Fruit fly (Drosophila melanogaster): Measurements from ENCODE around the gene CG13841.
A peak's percentile ranks its signal among the peaks of the same experiment; 100 is the strongest.

The CG13841 gene

DNA sequence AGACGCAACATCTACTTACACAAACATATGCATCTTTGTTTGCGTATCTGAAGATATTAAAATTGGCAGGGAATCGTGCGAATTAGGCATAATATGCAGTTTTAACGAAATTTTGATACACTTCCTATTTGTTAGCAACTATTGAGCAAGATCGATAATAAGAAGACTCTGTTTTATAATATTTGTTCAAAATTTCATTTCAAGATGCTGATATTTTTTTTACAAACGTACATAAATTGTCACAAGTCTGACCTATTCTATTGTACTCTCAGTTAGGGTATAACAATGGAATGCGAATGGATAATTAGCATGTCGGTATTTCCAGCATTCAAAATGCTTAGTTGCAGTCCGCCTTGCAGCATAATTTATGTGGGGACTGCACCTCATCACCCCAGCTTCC is 39.6 kb downstream of the CG13841 start (continued):
- TF ChIP-seq CG18011 (GFP tag; optimal IDR thresholded peaks at IDR 0.05): no peak
- TF ChIP-seq Rfx (GFP tag; IDR thresholded peaks at IDR 0.05): peak; percentile 53
- no peak for TF ChIP-seq CG31441 (GFP tag; IDR thresholded peaks at IDR 0.05)
- no peak for TF ChIP-seq Meics (GFP tag; optimal IDR thresholded peaks at IDR 0.05)
- TF ChIP-seq tap (tag; optimal IDR thresholded peaks at IDR 0.05): no peak
- no peak for TF ChIP-seq pb (GFP tag; optimal IDR thresholded peaks at IDR 0.05)
- TF ChIP-seq Doc3 (GFP tag; IDR thresholded peaks at IDR 0.05; ENCODE audit: partially characterized antibody): no peak
- TF ChIP-seq CG32532 (GFP tag; IDR thresholded peaks at IDR 0.05): no peak
- TF ChIP-seq unc-4 (GFP tag; IDR thresholded peaks at IDR 0.05; ENCODE audit: partially characterized antibody): no peak
- TF ChIP-seq CG16813 (GFP tag; IDR thresholded peaks at IDR 0.05; ENCODE audit: partially characterized antibody): no peak
- no peak for TF ChIP-seq gro (GFP tag; optimal IDR thresholded peaks at IDR 0.05)
- no peak for TF ChIP-seq Ssrp (tag; optimal IDR thresholded peaks at IDR 0.05)
- 0 out of 2 replicates have a peak, but pooled peaks have one; percentile 22 for TF ChIP-seq sob (GFP tag; IDR thresholded peaks at IDR 0.05)
- TF ChIP-seq Six4 (GFP tag; optimal IDR thresholded peaks at IDR 0.05): no peak
- no peak for TF ChIP-seq HLH4C (GFP tag; IDR thresholded peaks at IDR 0.05; ENCODE audit: partially characterized antibody)
- no peak for TF ChIP-seq otp (GFP tag; IDR thresholded peaks at IDR 0.05)
- no peak for TF ChIP-seq NK7.1 (GFP tag; optimal IDR thresholded peaks at IDR 0.05)
- no peak for TF ChIP-seq CG4707 (GFP tag; optimal IDR thresholded peaks at IDR 0.05)
- TF ChIP-seq CG9437 (GFP tag; optimal IDR thresholded peaks at IDR 0.05): no peak
- TF ChIP-seq lbe (GFP tag; optimal IDR thresholded peaks at IDR 0.05): no peak
- no peak for TF ChIP-seq Xbp1 (GFP tag; optimal IDR thresholded peaks at IDR 0.05)
- no peak for TF ChIP-seq B-H2 (GFP tag; optimal IDR thresholded peaks at IDR 0.05)
- peak; percentile 17; the same call in 1 of the 2 replicates for TF ChIP-seq CG6689 (GFP tag; IDR thresholded peaks at IDR 0.05)
- TF ChIP-seq bab2 (GFP tag; optimal IDR thresholded peaks at IDR 0.05): no peak
- TF ChIP-seq CrebB (tag; optimal IDR thresholded peaks at IDR 0.05): no peak
- TF ChIP-seq zfh1 (GFP tag; IDR thresholded peaks at IDR 0.05): peak; percentile 33; the same call in 1 of the 3 replicates
- no peak for TF ChIP-seq CG10366 (GFP tag; IDR thresholded peaks at IDR 0.05)
- TF ChIP-seq CG6654 (GFP tag; optimal IDR thresholded peaks at IDR 0.05): no peak
- TF ChIP-seq ttk (GFP tag; IDR thresholded peaks at IDR 0.05): peak; percentile 45; the same call in 1 of the 2 replicates
- TF ChIP-seq phol (tag; optimal IDR thresholded peaks at IDR 0.05): peak; percentile 19
- no peak for TF ChIP-seq nerfin-2 (GFP tag; IDR thresholded peaks at IDR 0.05; ENCODE audit: partially characterized antibody)
- no peak for TF ChIP-seq kni (GFP tag; optimal IDR thresholded peaks at IDR 0.05)
- TF ChIP-seq tgo (GFP tag; IDR thresholded peaks at IDR 0.05): peak; percentile 46; the same call in 1 of the 3 replicates
- no peak for TF ChIP-seq fd3F (GFP tag; optimal IDR thresholded peaks at IDR 0.05)
- TF ChIP-seq CG11456 (GFP tag; IDR thresholded peaks at IDR 0.05): no peak
- no peak for TF ChIP-seq CG2889 (GFP tag; IDR thresholded peaks at IDR 0.05)
- no peak for TF ChIP-seq CG4360 (GFP tag; IDR thresholded peaks at IDR 0.05)
- TF ChIP-seq cas (GFP tag; IDR thresholded peaks at IDR 0.05): no peak
- TF ChIP-seq run (tag; optimal IDR thresholded peaks at IDR 0.05): no peak
- TF ChIP-seq Ada2b (GFP tag; IDR thresholded peaks at IDR 0.05): no peak
- no peak for TF ChIP-seq CG31388 (GFP tag; optimal IDR thresholded peaks at IDR 0.05)
- no peak for TF ChIP-seq CG30431 (GFP tag; optimal IDR thresholded peaks at IDR 0.05)
- TF ChIP-seq CG17385 (GFP tag; optimal IDR thresholded peaks at IDR 0.05): no peak
- peak; percentile 46; the same call in 1 of the 3 replicates for TF ChIP-seq dysf (GFP tag; IDR thresholded peaks at IDR 0.05)
- no peak for TF ChIP-seq odd (GFP tag; optimal IDR thresholded peaks at IDR 0.05)
- TF ChIP-seq nau (GFP tag; optimal IDR thresholded peaks at IDR 0.05): no peak
- TF ChIP-seq CG16863 (GFP tag; optimal IDR thresholded peaks at IDR 0.05): no peak
- TF ChIP-seq E2f2 (GFP tag; IDR thresholded peaks at IDR 0.05): no peak
- no peak for TF ChIP-seq HmgZ (tag; optimal IDR thresholded peaks at IDR 0.05)
- TF ChIP-seq bbx (GFP tag; IDR thresholded peaks at IDR 0.05; ENCODE audit: partially characterized antibody): no peak
- TF ChIP-seq CG12104 (GFP tag; optimal IDR thresholded peaks at IDR 0.05): no peak
- TF ChIP-seq dmrt99B (tag; optimal IDR thresholded peaks at IDR 0.05): no peak
